Worm (Caenorhabditis elegans) whole organism, L2 larva: ENCODE results near the gene pqn-96.

Experiments used
- C34F6.9 ChIP-seq: fragments of 150-350 bp; optimal IDR thresholded peaks from 2 replicates; lab custom pipeline; 2014; ENCODE audit warnings: missing biosample characterization, missing genetic modification characterization
- F13H6.1 ChIP-seq: sonication (generic microtip); optimal IDR thresholded peaks from 2 replicates; lab custom pipeline; 2016; ENCODE audit warnings: missing genetic modification characterization, missing compliant biosample characterization
- R02D3.7 ChIP-seq: fragments of 150-350 bp; optimal IDR thresholded peaks from 2 replicates; lab custom pipeline; 2014; ENCODE audit warnings: missing biosample characterization, missing genetic modification characterization
- Y55F3AM.14 ChIP-seq: fragments of 200-800 bp; sonication (Bioruptor generic); optimal IDR thresholded peaks from 2 replicates; lab custom pipeline; 2018; ENCODE audit warnings: mild to moderate bottlenecking, missing genetic modification characterization, missing compliant biosample characterization
- ZK546.5 ChIP-seq: sonication (generic microtip); optimal IDR thresholded peaks from 2 replicates; lab custom pipeline; 2017; ENCODE audit warnings: missing biosample characterization, missing genetic modification characterization
- alr-1 ChIP-seq: fragments of 150-350 bp; optimal IDR thresholded peaks from 2 replicates; lab custom pipeline; 2014; ENCODE audit warnings: missing biosample characterization, missing genetic modification characterization
- aly-2 ChIP-seq: fragments of 150-350 bp; optimal IDR thresholded peaks from 2 replicates; lab custom pipeline; 2014; ENCODE audit warnings: missing biosample characterization, missing genetic modification characterization
- ama-1 ChIP-seq: fragments of 150-350 bp; optimal IDR thresholded peaks from 2 replicates; lab custom pipeline; 2018; ENCODE audit warnings: inconsistent platforms
- blmp-1 ChIP-seq: sonication (generic microtip); optimal IDR thresholded peaks from 2 replicates; lab custom pipeline; 2017; ENCODE audit warnings: missing genetic modification characterization, mild to moderate bottlenecking, missing compliant biosample characterization, antibody characterized with exemption, moderate library complexity; ENCODE audit not compliant: insufficient read depth
- ceh-16 ChIP-seq: fragments of 150-350 bp; optimal IDR thresholded peaks from 2 replicates; lab custom pipeline; 2014; ENCODE audit warnings: missing biosample characterization, missing genetic modification characterization
- ceh-82 ChIP-seq: fragments of 150-350 bp; optimal IDR thresholded peaks from 2 replicates; lab custom pipeline; 2014; ENCODE audit warnings: missing biosample characterization, missing genetic modification characterization
- crh-2 ChIP-seq: sonication (generic microtip); optimal IDR thresholded peaks from 2 replicates; lab custom pipeline; 2017; ENCODE audit warnings: missing biosample characterization, missing genetic modification characterization
- dmd-4 ChIP-seq: sonication (generic microtip); optimal IDR thresholded peaks from 2 replicates; lab custom pipeline; 2017; ENCODE audit warnings: missing biosample characterization, missing genetic modification characterization
- egl-27 ChIP-seq: sonication (generic microtip); optimal IDR thresholded peaks from 3 replicates; lab custom pipeline; 2017; ENCODE audit warnings: missing biosample characterization, missing genetic modification reagents, missing genetic modification characterization
- elt-3 ChIP-seq: sonication (generic microtip); optimal IDR thresholded peaks from 2 replicates; lab custom pipeline; 2017; ENCODE audit warnings: missing biosample characterization, missing genetic modification characterization
- fos-1 ChIP-seq: fragments of 150-350 bp; optimal IDR thresholded peaks from 2 replicates; lab custom pipeline; 2014; ENCODE audit warnings: missing biosample characterization, missing genetic modification characterization
- gmeb-1 ChIP-seq: fragments of 150-350 bp; optimal IDR thresholded peaks from 2 replicates; lab custom pipeline; 2014; ENCODE audit warnings: missing biosample characterization, missing genetic modification characterization
- lin-11 ChIP-seq: fragments of 150-350 bp; sonication (generic microtip); optimal IDR thresholded peaks from 2 replicates; lab custom pipeline; 2014; ENCODE audit warnings: missing biosample characterization, missing genetic modification characterization, inconsistent platforms, mixed read lengths
- lin-13 ChIP-seq: fragments of 150-350 bp; optimal IDR thresholded peaks from 2 replicates; lab custom pipeline; 2014; ENCODE audit warnings: missing biosample characterization, missing genetic modification reagents, missing genetic modification characterization
- lin-39 ChIP-seq: fragments of 150-350 bp; optimal IDR thresholded peaks from 2 replicates; lab custom pipeline; 2014; ENCODE audit warnings: missing biosample characterization, missing genetic modification reagents, missing genetic modification characterization
- lsy-2 ChIP-seq, 2 experiments: fragments of 150-350 bp in 1 of 2; sonication (generic microtip) in 1 of 2; optimal IDR thresholded peaks; 2 replicates each; lab custom pipeline; 2014 to 2017; ENCODE audit warnings: missing biosample characterization in 2 of 2, missing genetic modification characterization in 2 of 2
- mdl-1 ChIP-seq, 2 experiments: fragments of 150-350 bp in 1 of 2; sonication (generic microtip) in 1 of 2; optimal IDR thresholded peaks; 2 replicates each; lab custom pipeline; 2017; ENCODE audit warnings: missing biosample characterization in 2 of 2, missing genetic modification characterization in 2 of 2
- nhr-10 ChIP-seq: sonication (generic microtip); optimal IDR thresholded peaks from 2 replicates; lab custom pipeline; 2017; ENCODE audit warnings: missing biosample characterization, missing genetic modification characterization
- nhr-11 ChIP-seq: fragments of 150-350 bp; optimal IDR thresholded peaks from 2 replicates; lab custom pipeline; 2014; ENCODE audit warnings: missing biosample characterization, missing genetic modification characterization
- nhr-12 ChIP-seq: fragments of 150-350 bp; optimal IDR thresholded peaks from 2 replicates; lab custom pipeline; 2014; ENCODE audit warnings: missing biosample characterization, missing genetic modification characterization
- nhr-129 ChIP-seq: fragments of 150-350 bp; optimal IDR thresholded peaks from 2 replicates; lab custom pipeline; 2014; ENCODE audit warnings: missing biosample characterization, missing genetic modification characterization
- nhr-21 ChIP-seq: fragments of 150-350 bp; optimal IDR thresholded peaks from 2 replicates; lab custom pipeline; 2014; ENCODE audit warnings: missing biosample characterization, missing genetic modification characterization
- nhr-23 ChIP-seq: fragments of 150-350 bp; optimal IDR thresholded peaks from 2 replicates; lab custom pipeline; 2014; ENCODE audit warnings: missing biosample characterization, missing genetic modification reagents, missing genetic modification characterization
- nhr-25 ChIP-seq: fragments of 150-350 bp; sonication (generic microtip); optimal IDR thresholded peaks from 3 replicates; lab custom pipeline; 2014; ENCODE audit warnings: missing biosample characterization, missing genetic modification characterization
- nhr-6 ChIP-seq: fragments of 150-350 bp; optimal IDR thresholded peaks from 2 replicates; lab custom pipeline; 2014; ENCODE audit warnings: missing biosample characterization, missing genetic modification characterization
- nhr-77 ChIP-seq: fragments of 150-350 bp; optimal IDR thresholded peaks from 2 replicates; lab custom pipeline; 2014; ENCODE audit warnings: missing biosample characterization, missing genetic modification characterization
- skn-1 ChIP-seq: sonication (generic microtip); optimal IDR thresholded peaks from 2 replicates; lab custom pipeline; 2017; ENCODE audit warnings: missing biosample characterization, missing genetic modification characterization
- snpc-4 ChIP-seq: fragments of 150-350 bp; optimal IDR thresholded peaks from 2 replicates; lab custom pipeline; 2014; ENCODE audit warnings: missing biosample characterization, missing genetic modification characterization
- unc-39 ChIP-seq: fragments of 150-350 bp; optimal IDR thresholded peaks from 2 replicates; lab custom pipeline; 2014; ENCODE audit warnings: missing biosample characterization, missing genetic modification characterization
- unc-55 ChIP-seq: fragments of 150-350 bp; sonication (generic microtip); optimal IDR thresholded peaks from 3 replicates; lab custom pipeline; 2014; ENCODE audit warnings: missing biosample characterization, missing genetic modification reagents, missing genetic modification characterization
- unc-62 ChIP-seq: fragments of 150-350 bp; optimal IDR thresholded peaks from 2 replicates; lab custom pipeline; 2014; ENCODE audit warnings: missing biosample characterization, missing genetic modification reagents, missing genetic modification characterization
- zag-1 ChIP-seq: fragments of 150-350 bp; optimal IDR thresholded peaks from 2 replicates; lab custom pipeline; 2014; ENCODE audit warnings: missing biosample characterization, missing genetic modification characterization
- ztf-1 ChIP-seq: fragments of 200-800 bp; sonication (Bioruptor generic); conservative IDR thresholded peaks from 2 replicates; pipeline ENCODE4 v1.3.6; 2022; ENCODE audit warnings: missing genetic modification characterization, missing compliant biosample characterization
- ztf-11 ChIP-seq: sonication (generic microtip); optimal IDR thresholded peaks from 2 replicates; lab custom pipeline; 2017; ENCODE audit warnings: missing biosample characterization, missing genetic modification characterization
- ztf-4 ChIP-seq: fragments of 150-350 bp; optimal IDR thresholded peaks from 2 replicates; lab custom pipeline; 2014; ENCODE audit warnings: missing biosample characterization, missing genetic modification characterization

Gene pqn-96

ce11 chrIII:8446940-8447403 lies 7.8 kb upstream of the pqn-96 start, which contains the start of gene rpn-3 (continued):
- peak; percentile 85 for TF ChIP-seq nhr-10 (tag; lab: Kevin White, UChicago)
- peak; percentile 90 for TF ChIP-seq snpc-4 (tag; lab: Kevin White, UChicago)
- no peak for TF ChIP-seq elt-3 (tag; lab: Kevin White, UChicago)
- peak; percentile 83 for TF ChIP-seq nhr-77 (tag; lab: Kevin White, UChicago)
- TF ChIP-seq lin-11 (tag; lab: Kevin White, UChicago), result peak; percentile 63
- peak; percentile 19 for TF ChIP-seq ceh-16
- TF ChIP-seq nhr-11, result no peak
- TF ChIP-seq ZK546.5 (tag; lab: Kevin White, UChicago), result peak; percentile 69

ce11 chrIII:8446534-8446933 lies 7.3 kb upstream of the pqn-96 start, which contains the start of gene hsp-110:
Gene hsp-110, minus strand, starts transcription at chrIII:8446909.
- TF ChIP-seq lin-39 (tag; lab: Kevin White, UChicago) (no peak), mdl-1 (tag; optimal IDR thresholded peaks at IDR 0.05; lab: Kevin White, UChicago) (no peak), elt-3 (tag; lab: Kevin White, UChicago) (no peak), gmeb-1 (tag; lab: Kevin White, UChicago) (no peak), unc-39 (tag; lab: Kevin White, UChicago) (no peak), nhr-11 (no peak), dmd-4 (tag; lab: Kevin White, UChicago) (no peak), nhr-21 (tag; lab: Kevin White, UChicago) (no peak), unc-62 (GFP tag; lab: Kevin White, UChicago) (no peak), egl-27 (tag; lab: Kevin White, UChicago) (no peak), alr-1 (tag; lab: Kevin White, UChicago) (no peak), lsy-2 (tag; optimal IDR thresholded peaks at IDR 0.05; lab: Kevin White, UChicago) (no peak), zag-1 (no peak), aly-2 (tag; lab: Kevin White, UChicago) (no peak), nhr-23 (tag; lab: Kevin White, UChicago) (no peak), ztf-4 (tag; lab: Kevin White, UChicago) (no peak), ama-1 (no peak), nhr-25 (tag; lab: Kevin White, UChicago) (no peak), fos-1 (no peak)

ce11 chrIII:8446061-8446460 lies 6.8 kb upstream of the pqn-96 start:
- TF ChIP-seq nhr-21 (tag; lab: Kevin White, UChicago) (no peak), nhr-25 (tag; lab: Kevin White, UChicago) (no peak), crh-2 (tag; lab: Kevin White, UChicago) (no peak), ama-1 (no peak), alr-1 (tag; lab: Kevin White, UChicago) (no peak)

- TF ChIP-seq ama-1, result peak; percentile 72
- TF ChIP-seq F13H6.1 (tag; lab: Kevin White, UChicago), result no peak
- peak; percentile 28 for TF ChIP-seq lin-11 (tag; lab: Kevin White, UChicago)
- TF ChIP-seq Y55F3AM.14 (GFP tag; lab: Kevin White, UChicago), result no peak
- TF ChIP-seq nhr-23 (tag; lab: Kevin White, UChicago), result no peak
- no peak for TF ChIP-seq zag-1
- no peak for TF ChIP-seq nhr-25 (tag; lab: Kevin White, UChicago)
- TF ChIP-seq blmp-1 (tag; lab: Kevin White, UChicago), result no peak
- TF ChIP-seq snpc-4 (tag; lab: Kevin White, UChicago), result no peak
- TF ChIP-seq ztf-1 (GFP tag; lab: Robert Waterston, UW), result no peak
- no peak for TF ChIP-seq C34F6.9 (tag; lab: Kevin White, UChicago)
- TF ChIP-seq unc-39 (tag; lab: Kevin White, UChicago), result no peak
- TF ChIP-seq R02D3.7, result no peak
Observed at ce11 chrIII:8444433-8445090, 5.3 kb upstream of the pqn-96 start.

- TF ChIP-seq gmeb-1 (tag; lab: Kevin White, UChicago), result peak; percentile 66
- TF ChIP-seq nhr-21 (tag; lab: Kevin White, UChicago), result no peak
- TF ChIP-seq lsy-2 (tag; optimal IDR thresholded peaks at IDR 0.05; lab: Kevin White, UChicago), result peak in 1 of 2 experiments; percentile 89
- TF ChIP-seq nhr-6 (tag; lab: Kevin White, UChicago), result no peak
- TF ChIP-seq lin-39 (tag; lab: Kevin White, UChicago), result no peak
- peak; percentile 25 for TF ChIP-seq nhr-129
- no peak for TF ChIP-seq R02D3.7
- peak; percentile 94 for TF ChIP-seq skn-1 (tag; lab: Kevin White, UChicago)
- no peak for TF ChIP-seq ZK546.5 (tag; lab: Kevin White, UChicago)
- peak; percentile 93 for TF ChIP-seq C34F6.9 (tag; lab: Kevin White, UChicago)
- peak; percentile 38 for TF ChIP-seq unc-55 (GFP tag; lab: Kevin White, UChicago)
- no peak for TF ChIP-seq nhr-77 (tag; lab: Kevin White, UChicago)
- TF ChIP-seq ztf-11 (tag; lab: Kevin White, UChicago), result no peak
- TF ChIP-seq lin-11 (tag; lab: Kevin White, UChicago), result peak; percentile 18
- TF ChIP-seq zag-1, result no peak
- TF ChIP-seq ztf-4 (tag; lab: Kevin White, UChicago), result peak; percentile 100
- peak; percentile 57 for TF ChIP-seq nhr-12 (tag; lab: Kevin White, UChicago)
- TF ChIP-seq unc-39 (tag; lab: Kevin White, UChicago), result no peak
- TF ChIP-seq lin-13, result peak; percentile 75
- no peak for TF ChIP-seq mdl-1 (tag; optimal IDR thresholded peaks at IDR 0.05; lab: Kevin White, UChicago)
- no peak for TF ChIP-seq ceh-82 (tag; lab: Kevin White, UChicago)
- TF ChIP-seq fos-1, result peak; percentile 33
- no peak for TF ChIP-seq nhr-23 (tag; lab: Kevin White, UChicago)
- TF ChIP-seq ama-1, result peak; percentile 100
Observed at ce11 chrIII:8443557-8444131, 4.4 kb upstream of the pqn-96 start, which contains the start of gene ufbp-1. Gene ufbp-1, minus strand, starts transcription at chrIII:8443607.
